Worm (Caenorhabditis elegans): ENCODE data around the gene T09F3.7.

T09F3.7 gene

DNA sequence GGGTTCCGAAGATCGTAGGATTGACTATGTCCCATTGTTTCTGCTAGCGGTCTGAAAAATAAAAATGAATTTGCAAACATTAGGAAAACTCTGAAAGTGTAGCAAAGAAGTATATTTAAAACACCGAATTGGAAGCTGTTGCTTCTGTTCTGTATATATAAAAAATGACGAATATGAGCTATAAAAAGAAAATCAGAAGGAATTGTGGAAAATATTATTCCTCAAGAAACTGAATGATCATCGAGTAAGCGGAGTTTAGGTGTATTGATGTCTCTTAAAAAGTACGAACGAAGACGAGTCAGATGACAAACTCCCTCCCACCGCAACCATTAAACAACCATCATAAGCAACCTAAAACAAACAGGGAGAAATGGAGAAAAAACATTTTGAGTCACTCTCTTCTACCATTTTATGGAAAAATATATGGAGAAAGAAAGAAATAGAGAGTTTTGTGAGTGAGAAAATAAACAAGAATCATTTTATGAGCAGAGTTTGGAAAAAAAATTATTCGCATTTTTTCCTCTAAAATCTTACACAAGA lies 33.4 kb upstream of the T09F3.7 start, which contains the start of gene C07E3.3:
C07E3.3 (minus strand) TSS at position 51 of the 540 bp plus-strand sequence.
- TF ChIP-seq lin-32 (GFP tag; optimal IDR thresholded peaks at IDR 0.05) (no peak), nhr-12 (tag; optimal IDR thresholded peaks at IDR 0.05) (no peak), cnd-1 (tag; optimal IDR thresholded peaks at IDR 0.05) (no peak), lin-13 (tag; optimal IDR thresholded peaks at IDR 0.05) (no peak), mep-1 (tag; optimal IDR thresholded peaks at IDR 0.05) (no peak), lsy-2 (tag; optimal IDR thresholded peaks at IDR 0.05) (no peak), pha-4 (tag; optimal IDR thresholded peaks at IDR 0.05) (no peak), mab-5 (tag; optimal IDR thresholded peaks at IDR 0.05) (no peak), sptf-1 (tag; optimal IDR thresholded peaks at IDR 0.05) (no peak), M03D4.4 (tag; optimal IDR thresholded peaks at IDR 0.05) (no peak), nhr-2 (tag; optimal IDR thresholded peaks at IDR 0.05) (no peak), blmp-1 (tag; optimal IDR thresholded peaks at IDR 0.05) (no peak), nhr-28 (tag; optimal IDR thresholded peaks at IDR 0.05) (no peak), tbx-8 (GFP tag; optimal IDR thresholded peaks at IDR 0.05) (no peak), ztf-11 (tag; optimal IDR thresholded peaks at IDR 0.05) (no peak), ceh-39 (tag; optimal IDR thresholded peaks at IDR 0.05) (no peak), drap-1 (GFP tag; optimal IDR thresholded peaks at IDR 0.05) (no peak), unc-120 (tag; optimal IDR thresholded peaks at IDR 0.05; ENCODE audit: poor library complexity, severe bottlenecking) (no peak)

DNA sequence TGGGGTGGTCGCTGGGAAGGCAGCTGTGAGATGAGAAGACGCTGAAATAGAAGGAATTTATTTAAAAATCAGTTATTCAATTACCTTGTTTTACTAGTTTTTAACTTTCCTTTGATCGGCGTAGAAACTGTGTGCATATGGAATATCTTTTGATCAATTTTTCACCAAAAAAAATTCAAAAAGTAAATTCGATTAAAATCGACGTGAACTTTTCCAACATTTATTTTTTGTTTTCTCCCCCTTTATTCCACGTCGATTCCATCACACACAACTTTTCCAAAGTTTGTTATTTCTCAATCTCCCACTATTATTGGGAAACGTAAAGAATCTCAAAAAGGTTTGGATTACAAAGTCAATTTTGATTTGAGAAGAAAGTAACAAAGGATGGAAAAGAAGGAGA lies 30.5 kb upstream of the T09F3.7 start, which contains the start of gene C07E3.4:
C07E3.4 (plus strand) TSS at position 301 of the 400 bp plus-strand sequence.
- TF ChIP-seq hlh-1 (tag; optimal IDR thresholded peaks at IDR 0.05) (no peak), sem-2 (GFP tag; optimal IDR thresholded peaks at IDR 0.05) (no peak), elt-3 (tag; optimal IDR thresholded peaks at IDR 0.05) (no peak), bed-3 (GFP tag; optimal IDR thresholded peaks at IDR 0.05) (no peak), ceh-39 (tag; optimal IDR thresholded peaks at IDR 0.05) (no peak), nhr-76 (tag; optimal IDR thresholded peaks at IDR 0.05) (no peak), nhr-28 (tag; optimal IDR thresholded peaks at IDR 0.05) (no peak), lin-32 (GFP tag; optimal IDR thresholded peaks at IDR 0.05) (no peak), ham-2 (GFP tag; optimal IDR thresholded peaks at IDR 0.05) (no peak), nhr-12 (tag; optimal IDR thresholded peaks at IDR 0.05) (no peak), pha-4 (tag; optimal IDR thresholded peaks at IDR 0.05) (no peak), lin-13 (tag; optimal IDR thresholded peaks at IDR 0.05) (no peak), unc-39 (tag; optimal IDR thresholded peaks at IDR 0.05) (no peak), ceh-83 (GFP tag; optimal IDR thresholded peaks at IDR 0.05) (no peak), nhr-2 (tag; optimal IDR thresholded peaks at IDR 0.05) (no peak)

ce11 chrII:10367202-10367601 lies 23.8 kb upstream of the T09F3.7 start, which contains the start of gene ceh-57:
TSS of gene ceh-57 (minus strand) at chrII:10367296.
- TF ChIP-seq lin-32 (GFP tag; optimal IDR thresholded peaks at IDR 0.05) (no peak), ceh-83 (GFP tag; optimal IDR thresholded peaks at IDR 0.05) (no peak), zip-8 (tag; optimal IDR thresholded peaks at IDR 0.05) (no peak), sptf-1 (tag; optimal IDR thresholded peaks at IDR 0.05) (no peak), drap-1 (GFP tag; optimal IDR thresholded peaks at IDR 0.05) (no peak), ceh-43 (GFP tag; optimal IDR thresholded peaks at IDR 0.05) (no peak), nhr-2 (tag; optimal IDR thresholded peaks at IDR 0.05) (no peak), tbx-8 (GFP tag; optimal IDR thresholded peaks at IDR 0.05) (no peak), nhr-237 (tag; optimal IDR thresholded peaks at IDR 0.05) (no peak), nhr-76 (tag; optimal IDR thresholded peaks at IDR 0.05) (no peak), ces-1 (GFP tag; optimal IDR thresholded peaks at IDR 0.05) (no peak), hlh-1 (tag; optimal IDR thresholded peaks at IDR 0.05) (no peak), elt-1 (tag; optimal IDR thresholded peaks at IDR 0.05; ENCODE audit: borderline replicate concordance, insufficient read depth) (no peak), sem-2 (GFP tag; optimal IDR thresholded peaks at IDR 0.05) (no peak)

DNA sequence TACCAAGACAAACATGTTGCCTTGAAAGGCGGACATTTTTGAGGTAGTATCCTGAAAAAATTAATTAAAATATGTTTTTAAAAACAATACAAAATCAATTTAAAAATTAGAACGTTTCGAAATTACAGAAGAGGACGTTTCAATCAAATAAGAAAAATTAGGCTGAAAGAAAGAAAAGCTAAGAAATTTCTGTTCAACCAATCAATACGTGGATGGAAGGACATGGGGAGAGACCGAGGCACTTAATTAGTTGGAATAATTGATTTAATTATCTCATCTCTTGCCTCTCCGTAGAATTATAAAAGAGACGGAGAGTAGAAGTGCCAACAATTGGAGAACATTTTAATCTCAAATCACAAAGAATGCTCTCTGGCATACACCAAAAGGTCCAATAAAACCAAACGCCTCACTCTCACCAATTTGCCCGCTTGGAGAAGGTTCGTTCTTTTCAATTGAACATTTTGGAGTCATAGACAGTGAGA lies 21.4 kb upstream of the T09F3.7 start, which contains the start of gene ceh-58:
ceh-58 (minus strand) TSS at position 51 of the 482 bp plus-strand sequence.
- TF ChIP-seq lin-32 (GFP tag; optimal IDR thresholded peaks at IDR 0.05) = no peak
- TF ChIP-seq flh-1 (GFP tag; optimal IDR thresholded peaks at IDR 0.05) = no peak
- peak; percentile 98 for TF ChIP-seq ces-1 (GFP tag; optimal IDR thresholded peaks at IDR 0.05)
- TF ChIP-seq ceh-43 (GFP tag; optimal IDR thresholded peaks at IDR 0.05) = peak; percentile 53
- TF ChIP-seq nhr-12 (tag; optimal IDR thresholded peaks at IDR 0.05) = no peak
- TF ChIP-seq zip-8 (tag; optimal IDR thresholded peaks at IDR 0.05) = no peak
- no peak for TF ChIP-seq ceh-39 (tag; optimal IDR thresholded peaks at IDR 0.05)
